Worm (Caenorhabditis elegans): ENCODE results near the gene T12A2.21.

The T12A2.21 gene

ce11 chrIII:6280070-6280596 is 43.6 kb upstream of the T12A2.21 start, which contains the start of gene hmg-1.2 (continued):
- peak; percentile 60 for TF ChIP-seq jun-1 (tag; optimal IDR thresholded peaks at IDR 0.05)
- no peak for TF ChIP-seq ZK546.5 (tag; optimal IDR thresholded peaks at IDR 0.05)
- TF ChIP-seq fos-1 (tag; optimal IDR thresholded peaks at IDR 0.05), result no peak
- no peak for TF ChIP-seq lin-39 (tag; optimal IDR thresholded peaks at IDR 0.05)
- peak; percentile 93 for TF ChIP-seq hlh-30 (tag; optimal IDR thresholded peaks at IDR 0.05; ENCODE audit: insufficient read depth)
- TF ChIP-seq skn-1 (tag; optimal IDR thresholded peaks at IDR 0.05), result no peak
- peak; percentile 58 for TF ChIP-seq F10B5.3 (tag; optimal IDR thresholded peaks at IDR 0.05)
- TF ChIP-seq dmd-6 (GFP tag; IDR thresholded peaks at IDR 0.05), result peak; percentile 66
- TF ChIP-seq unc-62 (GFP tag; optimal IDR thresholded peaks at IDR 0.05 in 1 of 2), result peak in 1 of 2 experiments; percentile 99
- no peak for TF ChIP-seq unc-62 (tag; optimal IDR thresholded peaks at IDR 0.05)
- peak; percentile 92 for TF ChIP-seq rbr-2 (tag; optimal IDR thresholded peaks at IDR 0.05)
- peak; percentile 88 for TF ChIP-seq nhr-28 (tag; optimal IDR thresholded peaks at IDR 0.05)
- peak; percentile 97 for TF ChIP-seq hlh-11 (tag; optimal IDR thresholded peaks at IDR 0.05)
- TF ChIP-seq ceh-20 (GFP tag; IDR thresholded peaks at IDR 0.05), result 0 out of 2 replicates have a peak, but pooled peaks have one; percentile 44
- peak; percentile 77 for TF ChIP-seq nhr-11 (tag; optimal IDR thresholded peaks at IDR 0.05)
- TF ChIP-seq tra-1 (GFP tag; IDR thresholded peaks at IDR 0.05), result 0 out of 2 replicates have a peak, but pooled peaks have one; percentile 58
- TF ChIP-seq dpl-1 (GFP tag; optimal IDR thresholded peaks at IDR 0.05), result peak; percentile 62
- TF ChIP-seq lin-38 (GFP tag; IDR thresholded peaks at IDR 0.05), result peak; percentile 52
- TF ChIP-seq lin-29 (GFP tag; IDR thresholded peaks at IDR 0.05), result no peak
- peak; percentile 67 for TF ChIP-seq pha-4 (GFP tag; IDR thresholded peaks at IDR 0.05)
- TF ChIP-seq pha-4 (tag; optimal IDR thresholded peaks at IDR 0.05), result peak; percentile 20
- TF ChIP-seq lin-1 (GFP tag; IDR thresholded peaks at IDR 0.05), result peak; percentile 33; the same call in 1 of the 2 replicates
- no peak for TF ChIP-seq vab-7 (GFP tag; IDR thresholded peaks at IDR 0.05)
- TF ChIP-seq mes-2 (tag; optimal IDR thresholded peaks at IDR 0.05; ENCODE audit: poor library complexity, severe bottlenecking), result peak; percentile 66
- TF ChIP-seq mxl-3 (GFP tag; optimal IDR thresholded peaks at IDR 0.05), result peak; percentile 74
- no peak for TF ChIP-seq lin-15B (tag; optimal IDR thresholded peaks at IDR 0.05)
- TF ChIP-seq T26A8.4 (GFP tag; IDR thresholded peaks at IDR 0.05), result peak; percentile 84
- TF ChIP-seq nhr-102 (tag; optimal IDR thresholded peaks at IDR 0.05), result peak; percentile 43
- peak; percentile 56 for TF ChIP-seq lin-13 (GFP tag; optimal IDR thresholded peaks at IDR 0.05)
- no peak for TF ChIP-seq ceh-62 (tag; optimal IDR thresholded peaks at IDR 0.05)
- peak; percentile 57 for TF ChIP-seq spr-3 (GFP tag; optimal IDR thresholded peaks at IDR 0.05)
- no peak for TF ChIP-seq cey-2 (tag; optimal IDR thresholded peaks at IDR 0.05; ENCODE audit: borderline replicate concordance, insufficient read depth)
- TF ChIP-seq daf-19 (GFP tag; conservative IDR thresholded peaks at IDR 0.05), result 0 out of 2 replicates have a peak, but pooled peaks have one; percentile 66
- peak; percentile 39 for TF ChIP-seq nhr-6 (tag; optimal IDR thresholded peaks at IDR 0.05)
- peak; percentile 16 for TF ChIP-seq ztf-7 (tag; optimal IDR thresholded peaks at IDR 0.05)
- peak; percentile 16 for TF ChIP-seq fkh-10 (GFP tag; optimal IDR thresholded peaks at IDR 0.05)
- no peak for TF ChIP-seq R02D3.7 (tag; optimal IDR thresholded peaks at IDR 0.05)

DNA sequence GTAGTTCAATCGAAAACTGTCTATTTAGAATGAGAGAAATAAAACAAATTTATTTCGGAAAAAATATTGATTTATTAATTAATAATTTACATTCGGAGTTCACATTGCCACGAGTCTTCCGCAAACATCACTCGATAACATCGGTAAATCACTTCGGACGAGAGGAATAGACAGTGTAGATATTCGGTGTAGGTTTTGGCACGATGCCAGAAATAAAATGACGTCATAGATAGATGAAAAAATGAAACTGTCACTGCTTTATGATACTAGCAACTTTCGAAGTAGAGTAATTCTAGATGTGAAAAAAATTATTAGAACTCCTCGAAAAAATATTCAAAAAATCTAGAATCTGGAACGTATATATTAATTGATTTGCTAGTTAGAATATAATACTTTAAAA is 42.9 kb upstream of the T12A2.21 start:
- no peak for TF ChIP-seq zfp-2 (tag; optimal IDR thresholded peaks at IDR 0.05)
- TF ChIP-seq tag-97 (GFP tag; IDR thresholded peaks at IDR 0.05), result no peak
- TF ChIP-seq zfp-3 (GFP tag; conservative IDR thresholded peaks at IDR 0.05), result no peak
- TF ChIP-seq snpc-1.2 (GFP tag; IDR thresholded peaks at IDR 0.05), result no peak
- no peak for TF ChIP-seq lin-1 (GFP tag; IDR thresholded peaks at IDR 0.05)
- TF ChIP-seq F49E8.2 (tag; optimal IDR thresholded peaks at IDR 0.05; ENCODE audit: borderline replicate concordance), result no peak
- TF ChIP-seq set-16 (GFP tag; IDR thresholded peaks at IDR 0.05), result no peak
- no peak for TF ChIP-seq lin-39 (tag; optimal IDR thresholded peaks at IDR 0.05)
